Fruit fly (Drosophila melanogaster) whole organism, embryonic: ENCODE measurements around the gene kay.

ENCODE experiments used
- CG10543 ChIP-seq: fragments of 200-800 bp; sonication (Bioruptor generic); optimal IDR thresholded peaks from 3 replicates; lab custom pipeline; 2017; ENCODE audit warnings: missing biosample characterization, mild to moderate bottlenecking, missing genetic modification characterization, moderate library complexity
- CG10979 ChIP-seq: fragments of 200-800 bp; sonication (Bioruptor generic); optimal IDR thresholded peaks from 2 replicates; lab custom pipeline; 2018; ENCODE audit warnings: missing biosample characterization, mild to moderate bottlenecking, missing genetic modification characterization, moderate library complexity
- CG11560 ChIP-seq: fragments of 200-800 bp; sonication (Bioruptor generic); IDR thresholded peaks from 3 replicates; pipeline ENCODE4 v1.3.6; 2022; ENCODE audit warnings: missing biosample characterization, missing genetic modification characterization
- CG12236 ChIP-seq: fragments of 200-800 bp; sonication (Bioruptor generic); optimal IDR thresholded peaks from 2 replicates; lab custom pipeline; 2016; ENCODE audit warnings: missing biosample characterization, missing genetic modification characterization
- CG12299 ChIP-seq: fragments of 200-800 bp; sonication (Bioruptor generic); optimal IDR thresholded peaks from 2 replicates; lab custom pipeline; 2018; ENCODE audit warnings: missing biosample characterization, mild to moderate bottlenecking, missing genetic modification characterization
- CG12769 ChIP-seq: fragments of 200-800 bp; sonication (Bioruptor generic); optimal IDR thresholded peaks from 2 replicates; lab custom pipeline; 2019; ENCODE audit warnings: missing biosample characterization, mild to moderate bottlenecking, missing genetic modification characterization, moderate library complexity
- CG13123 ChIP-seq: fragments of 200-800 bp; sonication (Bioruptor generic); optimal IDR thresholded peaks from 2 replicates; lab custom pipeline; 2016; ENCODE audit warnings: missing biosample characterization, missing genetic modification characterization
- CG31441 ChIP-seq: fragments of 200-800 bp; sonication (Bioruptor generic); IDR thresholded peaks from 2 replicates; pipeline ENCODE4 v1.3.6; 2022; ENCODE audit warnings: missing biosample characterization, missing genetic modification characterization
- CG32767 ChIP-seq: fragments of 200-800 bp; sonication (Bioruptor generic); IDR thresholded peaks from 2 replicates; pipeline ENCODE4 v1.3.6; 2022; ENCODE audit warnings: missing biosample characterization, missing genetic modification characterization
- CG34376 ChIP-seq: fragments of 200-800 bp; sonication (Bioruptor generic); optimal IDR thresholded peaks from 2 replicates; lab custom pipeline; 2018; ENCODE audit warnings: missing biosample characterization, mild to moderate bottlenecking, missing genetic modification characterization
- CG7963 ChIP-seq: fragments of 200-800 bp; sonication (Bioruptor generic); IDR thresholded peaks from 3 replicates; pipeline ENCODE4 v1.3.6; 2022; ENCODE audit warnings: missing biosample characterization, missing genetic modification characterization; ENCODE audit not compliant: partially characterized antibody
- CG9437 ChIP-seq: fragments of 200-800 bp; sonication (Bioruptor generic); optimal IDR thresholded peaks from 2 replicates; lab custom pipeline; 2018; ENCODE audit warnings: missing biosample characterization, mild to moderate bottlenecking, missing genetic modification characterization
- CG9609 ChIP-seq: fragments of 200-800 bp; sonication (Bioruptor generic); optimal IDR thresholded peaks from 3 replicates; lab custom pipeline; 2016; ENCODE audit warnings: missing biosample characterization, missing genetic modification characterization
- CkIIα-i1 ChIP-seq: fragments of 200-800 bp; sonication (Bioruptor generic); IDR thresholded peaks from 2 replicates; pipeline ENCODE4 v1.3.6; 2022; ENCODE audit warnings: missing biosample characterization, missing genetic modification characterization
- D19A ChIP-seq: fragments of 200-800 bp; optimal IDR thresholded peaks from 3 replicates; lab custom pipeline; 2019; ENCODE audit warnings: missing biosample characterization, mild to moderate bottlenecking, missing genetic modification characterization, moderate library complexity
- Elba2 ChIP-seq: fragments of 200-800 bp; sonication (Bioruptor generic); optimal IDR thresholded peaks from 3 replicates; lab custom pipeline; 2016; ENCODE audit warnings: missing biosample characterization, missing genetic modification characterization
- HmgZ ChIP-seq: fragments of 200-800 bp; sonication (Bioruptor generic); optimal IDR thresholded peaks from 2 replicates; lab custom pipeline; 2018; ENCODE audit warnings: missing biosample characterization, mild to moderate bottlenecking, missing genetic modification characterization
- Lhr ChIP-seq: fragments of 200-800 bp; sonication (Bioruptor generic); optimal IDR thresholded peaks from 3 replicates; lab custom pipeline; 2017; ENCODE audit warnings: mild to moderate bottlenecking, missing biosample characterization, missing genetic modification reagents, missing genetic modification characterization
- Ravus ChIP-seq: fragments of 200-800 bp; sonication (Bioruptor generic); IDR thresholded peaks from 2 replicates; pipeline ENCODE4 v1.3.6; 2022; ENCODE audit warnings: missing biosample characterization, missing genetic modification characterization
- Sox102F ChIP-seq: fragments of 200-800 bp; sonication (Bioruptor generic); optimal IDR thresholded peaks from 2 replicates; lab custom pipeline; 2018; ENCODE audit warnings: missing biosample characterization, mild to moderate bottlenecking, missing genetic modification characterization, moderate library complexity
- Usf ChIP-seq: fragments of 200-800 bp; sonication (Bioruptor generic); optimal IDR thresholded peaks from 2 replicates; lab custom pipeline; 2017; ENCODE audit warnings: missing genotype, missing biosample characterization, missing genetic modification characterization
- aop ChIP-seq: fragments of 200-800 bp; sonication (Bioruptor generic); IDR thresholded peaks from 2 replicates; pipeline ENCODE4 v1.3.6; 2022; ENCODE audit warnings: missing biosample characterization, missing genetic modification characterization
- bowl ChIP-seq: fragments of 200-800 bp; sonication (Bioruptor generic); IDR thresholded peaks from 2 replicates; pipeline ENCODE4 v1.3.6; 2022; ENCODE audit warnings: missing biosample characterization, missing genetic modification characterization
- cad ChIP-seq: fragments of >200 bp; optimal IDR thresholded peaks from 2 replicates; lab custom pipeline; 2017; ENCODE audit warnings: missing biosample characterization, missing genetic modification characterization
- chinmo ChIP-seq: fragments of 200-800 bp; sonication (Bioruptor generic); IDR thresholded peaks from 4 replicates; pipeline ENCODE4 v1.3.6; 2022; ENCODE audit warnings: missing biosample characterization, missing genetic modification characterization; ENCODE audit not compliant: partially characterized antibody
- ci ChIP-seq: fragments of 200-800 bp; sonication (Bioruptor generic); IDR thresholded peaks from 3 replicates; pipeline ENCODE4 v1.3.6; 2022; ENCODE audit warnings: missing biosample characterization, missing genetic modification characterization
- dati ChIP-seq: fragments of 200-800 bp; sonication (Bioruptor generic); IDR thresholded peaks from 2 replicates; pipeline ENCODE4 v1.3.6; 2022; ENCODE audit warnings: missing biosample characterization, missing genetic modification characterization
- dimm ChIP-seq: fragments of 200-800 bp; sonication (Bioruptor generic); IDR thresholded peaks from 2 replicates; pipeline ENCODE4 v1.3.6; 2022; ENCODE audit warnings: missing biosample characterization, missing genetic modification characterization
- dm ChIP-seq: fragments of 200-800 bp; sonication (Bioruptor generic); optimal IDR thresholded peaks from 3 replicates; lab custom pipeline; 2016; ENCODE audit warnings: missing biosample characterization, missing genetic modification characterization
- exex ChIP-seq: fragments of 200-800 bp; sonication (Bioruptor generic); optimal IDR thresholded peaks from 4 replicates; lab custom pipeline; 2018; ENCODE audit warnings: missing biosample characterization, mild to moderate bottlenecking, missing genetic modification characterization, moderate library complexity
- gcm2 ChIP-seq: fragments of 200-800 bp; sonication (Bioruptor generic); optimal IDR thresholded peaks from 2 replicates; lab custom pipeline; 2016; ENCODE audit warnings: missing biosample characterization, missing genetic modification characterization
- inv ChIP-seq: fragments of 200-800 bp; sonication (Bioruptor generic); IDR thresholded peaks from 2 replicates; pipeline ENCODE4 v1.3.6; 2022; ENCODE audit warnings: missing biosample characterization, missing genetic modification characterization; ENCODE audit not compliant: partially characterized antibody
- klu ChIP-seq: fragments of 200-800 bp; sonication (Bioruptor generic); IDR thresholded peaks from 2 replicates; pipeline ENCODE4 v1.3.6; 2022; ENCODE audit warnings: missing biosample characterization, missing genetic modification characterization
- kni ChIP-seq: fragments of 200-800 bp; sonication (Bioruptor generic); optimal IDR thresholded peaks from 3 replicates; lab custom pipeline; 2017; ENCODE audit warnings: mild to moderate bottlenecking, missing biosample characterization, missing genetic modification reagents, missing genetic modification characterization
- lab ChIP-seq: fragments of 200-800 bp; sonication (Bioruptor generic); optimal IDR thresholded peaks from 3 replicates; lab custom pipeline; 2017; ENCODE audit warnings: missing biosample characterization, missing genetic modification characterization, mild to moderate bottlenecking, moderate library complexity, missing genetic modification reagents
- mirr ChIP-seq: fragments of 200-800 bp; sonication (Bioruptor generic); optimal IDR thresholded peaks from 3 replicates; lab custom pipeline; 2018; ENCODE audit warnings: missing biosample characterization, mild to moderate bottlenecking, missing genetic modification characterization
- nerfin-1 ChIP-seq: fragments of 200-800 bp; sonication (Bioruptor generic); optimal IDR thresholded peaks from 3 replicates; lab custom pipeline; 2019; ENCODE audit warnings: missing biosample characterization, mild to moderate bottlenecking, missing genetic modification characterization, moderate library complexity
- nmo ChIP-seq: fragments of 200-800 bp; sonication (Bioruptor generic); optimal IDR thresholded peaks from 2 replicates; lab custom pipeline; 2018; ENCODE audit warnings: missing biosample characterization, mild to moderate bottlenecking, missing genetic modification characterization, moderate library complexity
- peb ChIP-seq: fragments of 200-800 bp; sonication (Bioruptor generic); IDR thresholded peaks from 2 replicates; pipeline ENCODE4 v1.3.6; 2022; ENCODE audit warnings: missing biosample characterization, missing genetic modification characterization
- pho ChIP-seq: fragments of 200-800 bp; sonication (Bioruptor generic); optimal IDR thresholded peaks from 2 replicates; lab custom pipeline; 2016; ENCODE audit warnings: missing biosample characterization, missing genetic modification characterization
- pros ChIP-seq: fragments of 200-800 bp; sonication (Bioruptor generic); optimal IDR thresholded peaks from 3 replicates; lab custom pipeline; 2019; ENCODE audit warnings: missing biosample characterization, mild to moderate bottlenecking, missing genetic modification characterization, moderate library complexity
- row ChIP-seq: fragments of 200-800 bp; sonication (Bioruptor generic); IDR thresholded peaks from 3 replicates; pipeline ENCODE4 v1.3.6; 2022; ENCODE audit warnings: missing biosample characterization, missing genetic modification characterization
- sd ChIP-seq: fragments of 200-800 bp; sonication (Bioruptor generic); optimal IDR thresholded peaks from 3 replicates; lab custom pipeline; 2018; ENCODE audit warnings: missing biosample characterization, mild to moderate bottlenecking, missing genetic modification characterization, moderate library complexity
- seq ChIP-seq: fragments of 200-800 bp; sonication (Bioruptor generic); IDR thresholded peaks from 2 replicates; pipeline ENCODE4 v1.3.6; 2022; ENCODE audit warnings: missing biosample characterization, missing genetic modification characterization
- sima ChIP-seq: fragments of 200-800 bp; sonication (Bioruptor generic); optimal IDR thresholded peaks from 2 replicates; lab custom pipeline; 2016; ENCODE audit warnings: missing biosample characterization, missing genetic modification characterization
- sug ChIP-seq: fragments of 200-800 bp; optimal IDR thresholded peaks from 2 replicates; lab custom pipeline; 2019; ENCODE audit warnings: missing biosample characterization, mild to moderate bottlenecking, missing genetic modification characterization, moderate library complexity
- tin ChIP-seq: fragments of 200-800 bp; sonication (Bioruptor generic); optimal IDR thresholded peaks from 3 replicates; lab custom pipeline; 2016; ENCODE audit warnings: missing biosample characterization, missing genetic modification characterization
- tll ChIP-seq, 2 experiments: fragments of 200-800 bp in 1 of 2; fragments of >200 bp in 1 of 2; sonication (Bioruptor generic) in 1 of 2; optimal IDR thresholded peaks; 2 replicates each; lab custom pipeline; 2017 to 2019; ENCODE audit warnings: missing biosample characterization in 2 of 2, missing genetic modification characterization in 2 of 2, mild to moderate bottlenecking in 1 of 2, moderate library complexity in 1 of 2
- tup ChIP-seq: fragments of 200-800 bp; sonication (Bioruptor generic); optimal IDR thresholded peaks from 2 replicates; lab custom pipeline; 2016; ENCODE audit warnings: missing biosample characterization, mild to moderate bottlenecking, missing genetic modification characterization, moderate library complexity
- tx ChIP-seq: fragments of 200-800 bp; sonication (Bioruptor generic); optimal IDR thresholded peaks from 2 replicates; lab custom pipeline; 2016; ENCODE audit warnings: missing biosample characterization, missing genetic modification characterization
- z ChIP-seq: fragments of 200-800 bp; sonication (Bioruptor generic); IDR thresholded peaks from 3 replicates; pipeline ENCODE4 v1.3.6; 2022; ENCODE audit warnings: missing biosample characterization, missing genetic modification characterization
- zfh1 ChIP-seq: fragments of 200-800 bp; sonication (Bioruptor generic); IDR thresholded peaks from 3 replicates; pipeline ENCODE4 v1.3.6; 2022; ENCODE audit warnings: missing biosample characterization, missing genetic modification characterization

Gene kay

dm6 chr3R:29780402-29781029 lies 14.7 kb downstream of the kay start, which contains the start of gene fig (continued):
- TF ChIP-seq CG11560 (tag; lab: Robert Waterston, UW): no peak
- no peak for TF ChIP-seq CG12299
- no peak for TF ChIP-seq dimm (GFP tag; lab: Robert Waterston, UW)
- no peak for TF ChIP-seq tup (GFP tag; lab: Kevin White, UChicago)
- TF ChIP-seq Elba2: no peak
- no peak for TF ChIP-seq Lhr (GFP tag; lab: Kevin White, UChicago)
- no peak for TF ChIP-seq CG9437
- no peak for TF ChIP-seq sima (GFP tag; lab: Kevin White, UChicago)
- peak; percentile 19 for TF ChIP-seq CG10543 (GFP tag; lab: Kevin White, UChicago)
- no peak for TF ChIP-seq kni (GFP tag; lab: Kevin White, UChicago)
- TF ChIP-seq CG9609: no peak
- TF ChIP-seq sd (tag; lab: Kevin White, UChicago): peak; percentile 18
- peak; percentile 66 for TF ChIP-seq CG34376 (GFP tag; lab: Kevin White, UChicago)
- TF ChIP-seq seq (GFP tag; lab: Robert Waterston, UW): no peak
- no peak for TF ChIP-seq CG13123 (GFP tag; lab: Kevin White, UChicago)
- TF ChIP-seq CG12769: peak; percentile 46
- no peak for TF ChIP-seq tx (GFP tag; lab: Kevin White, UChicago)
- 0 out of 2 replicates have a peak, but pooled peaks have one; percentile 27 for TF ChIP-seq aop (GFP tag; lab: Robert Waterston, UW)
- TF ChIP-seq chinmo (GFP tag; lab: Robert Waterston, UW): 0 out of 4 replicates have a peak, but pooled peaks have one; percentile 9
- no peak for TF ChIP-seq CG31441
- no peak for TF ChIP-seq peb (GFP tag; lab: Robert Waterston, UW)
- no peak for TF ChIP-seq Usf (GFP tag; lab: Kevin White, UChicago)
- TF ChIP-seq z (GFP tag; lab: Robert Waterston, UW): 0 out of 3 replicates have a peak, but pooled peaks have one; percentile 22
- no peak for TF ChIP-seq gcm2 (GFP tag; lab: Kevin White, UChicago)
- no peak for TF ChIP-seq tin (GFP tag; lab: Kevin White, UChicago)
- TF ChIP-seq cad (GFP tag; lab: Kevin White, UChicago): no peak
- no peak for TF ChIP-seq bowl (GFP tag; lab: Robert Waterston, UW)
- no peak for TF ChIP-seq D19A
- TF ChIP-seq mirr (GFP tag; lab: Kevin White, UChicago): peak; percentile 64
- TF ChIP-seq dm (GFP tag; lab: Kevin White, UChicago): no peak
- no peak for TF ChIP-seq klu (GFP tag; lab: Robert Waterston, UW)
- TF ChIP-seq Ravus (GFP tag; lab: Robert Waterston, UW): no peak
- no peak for TF ChIP-seq row
- peak; percentile 78 for TF ChIP-seq exex (tag; lab: Kevin White, UChicago)
- TF ChIP-seq CG32767 (GFP tag; lab: Robert Waterston, UW): no peak
- TF ChIP-seq nerfin-1 (tag; lab: Kevin White, UChicago): no peak
- no peak for TF ChIP-seq zfh1 (GFP tag; lab: Robert Waterston, UW)
- no peak for TF ChIP-seq inv (GFP tag; lab: Robert Waterston, UW)
- TF ChIP-seq tll (GFP tag; optimal IDR thresholded peaks at IDR 0.05; lab: Kevin White, UChicago): no peak
- TF ChIP-seq, all 482 proteins: peak for 22

DNA sequence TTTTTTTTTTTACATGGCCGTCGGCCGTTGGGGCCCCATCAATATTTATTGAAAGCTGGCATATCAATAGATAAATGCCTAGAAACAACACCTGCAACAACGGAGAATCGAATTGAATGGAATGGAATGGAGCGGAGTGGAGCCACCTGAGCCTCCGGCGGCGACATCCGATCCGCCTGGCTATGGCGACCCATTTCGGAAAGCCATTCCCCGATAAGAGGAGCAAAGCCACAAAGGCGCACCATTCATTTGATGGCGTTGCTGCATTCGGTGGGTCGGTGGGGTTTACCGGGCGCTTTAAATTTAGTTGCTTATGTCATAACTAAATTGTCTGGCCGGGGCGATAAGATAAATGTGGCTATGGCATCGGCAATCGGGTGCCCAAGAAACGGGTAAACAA lies 16.1 kb downstream of the kay start:
- TF ChIP-seq Sox102F (no peak), nmo (GFP tag; lab: Kevin White, UChicago) (no peak), pho (GFP tag; lab: Kevin White, UChicago) (no peak), CG7963 (GFP tag; lab: Robert Waterston, UW) (no peak), pros (GFP tag; lab: Kevin White, UChicago) (peak; percentile 3), ci (GFP tag; lab: Robert Waterston, UW) (0 out of 3 replicates have a peak, but pooled peaks have one; percentile 40), sug (tag; lab: Kevin White, UChicago) (peak; percentile 67), lab (GFP tag; lab: Kevin White, UChicago) (peak; percentile 0), dati (GFP tag; lab: Robert Waterston, UW) (no peak), CG10979 (tag; lab: Kevin White, UChicago) (no peak), HmgZ (tag; lab: Kevin White, UChicago) (no peak), CkIIα-i1 (GFP tag; lab: Robert Waterston, UW) (no peak), CG12236 (GFP tag; lab: Kevin White, UChicago) (no peak)
